Fruit fly (Drosophila melanogaster) whole organism, embryonic: ENCODE results near the gene HDAC4.
A peak's percentile ranks its signal among the peaks of the same experiment; 100 is the strongest.

Experiments used
- Ada2b ChIP-seq: fragments of 200-800 bp; sonication (Bioruptor generic); IDR thresholded peaks from 2 replicates; pipeline ENCODE4 v1.3.6; 2022; ENCODE audit warnings: missing biosample characterization, missing genetic modification characterization
- CG10209 ChIP-seq: fragments of 200-800 bp; sonication (Bioruptor generic); optimal IDR thresholded peaks from 3 replicates; lab custom pipeline; 2017; ENCODE audit warnings: missing biosample characterization, mild to moderate bottlenecking, missing genetic modification characterization, missing genetic modification reagents
- CG10543 ChIP-seq: fragments of 200-800 bp; sonication (Bioruptor generic); optimal IDR thresholded peaks from 3 replicates; lab custom pipeline; 2017; ENCODE audit warnings: missing biosample characterization, mild to moderate bottlenecking, missing genetic modification characterization, moderate library complexity
- CG14860 ChIP-seq: fragments of 200-800 bp; sonication (Bioruptor generic); IDR thresholded peaks from 3 replicates; pipeline ENCODE4 v1.3.6; 2022; ENCODE audit warnings: missing biosample characterization, missing genetic modification characterization; ENCODE audit not compliant: partially characterized antibody
- CG15073 ChIP-seq: fragments of 200-800 bp; sonication (Bioruptor generic); optimal IDR thresholded peaks from 2 replicates; lab custom pipeline; 2016; ENCODE audit warnings: missing biosample characterization, missing genetic modification characterization
- CG15514 ChIP-seq: fragments of 200-800 bp; sonication (Bioruptor generic); optimal IDR thresholded peaks from 3 replicates; lab custom pipeline; 2017; ENCODE audit warnings: missing biosample characterization, missing genetic modification characterization, mild to moderate bottlenecking, moderate library complexity, missing genetic modification reagents
- CG17802 ChIP-seq: fragments of 200-800 bp; sonication (Bioruptor generic); optimal IDR thresholded peaks from 2 replicates; lab custom pipeline; 2018; ENCODE audit warnings: missing biosample characterization, mild to moderate bottlenecking, missing genetic modification characterization, moderate library complexity
- CG18262 ChIP-seq: fragments of 200-800 bp; optimal IDR thresholded peaks from 3 replicates; lab custom pipeline; 2019; ENCODE audit warnings: missing biosample characterization, mild to moderate bottlenecking, missing genetic modification characterization, moderate library complexity
- CG18764 ChIP-seq: fragments of 200-800 bp; sonication (Bioruptor generic); optimal IDR thresholded peaks from 3 replicates; lab custom pipeline; 2016; ENCODE audit warnings: missing biosample characterization, missing genetic modification characterization
- CG2202 ChIP-seq: fragments of 200-800 bp; sonication (Bioruptor generic); optimal IDR thresholded peaks from 2 replicates; lab custom pipeline; 2018; ENCODE audit warnings: missing biosample characterization, mild to moderate bottlenecking, missing genetic modification characterization
- CG2712 ChIP-seq: fragments of 200-800 bp; optimal IDR thresholded peaks from 3 replicates; lab custom pipeline; 2019; ENCODE audit warnings: missing biosample characterization, mild to moderate bottlenecking, missing genetic modification characterization, moderate library complexity
- CG2875 ChIP-seq: fragments of 200-800 bp; sonication (Bioruptor generic); optimal IDR thresholded peaks from 2 replicates; lab custom pipeline; 2017; ENCODE audit warnings: missing biosample characterization, mild to moderate bottlenecking, missing genetic modification characterization, missing genetic modification reagents
- CG3163 ChIP-seq: fragments of 200-800 bp; sonication (Bioruptor generic); optimal IDR thresholded peaks from 3 replicates; lab custom pipeline; 2016; ENCODE audit warnings: missing biosample characterization, missing genetic modification characterization
- CG7928 ChIP-seq: fragments of 200-800 bp; sonication (Bioruptor generic); optimal IDR thresholded peaks from 2 replicates; lab custom pipeline; 2017; ENCODE audit warnings: missing biosample characterization, mild to moderate bottlenecking, missing genetic modification characterization
- CG8388 ChIP-seq: fragments of 200-800 bp; sonication (Bioruptor generic); optimal IDR thresholded peaks from 2 replicates; lab custom pipeline; 2019; ENCODE audit warnings: missing biosample characterization, mild to moderate bottlenecking, missing genetic modification characterization, moderate library complexity
- CG9437 ChIP-seq: fragments of 200-800 bp; sonication (Bioruptor generic); optimal IDR thresholded peaks from 2 replicates; lab custom pipeline; 2018; ENCODE audit warnings: missing biosample characterization, mild to moderate bottlenecking, missing genetic modification characterization
- CHES-1-like ChIP-seq: fragments of 200-800 bp; sonication (Bioruptor generic); optimal IDR thresholded peaks from 2 replicates; lab custom pipeline; 2016; ENCODE audit warnings: missing biosample characterization, missing genetic modification characterization
- CkIIα-i1 ChIP-seq: fragments of 200-800 bp; sonication (Bioruptor generic); IDR thresholded peaks from 2 replicates; pipeline ENCODE4 v1.3.6; 2022; ENCODE audit warnings: missing biosample characterization, missing genetic modification characterization
- Dek ChIP-seq: fragments of 200-800 bp; sonication (Bioruptor generic); optimal IDR thresholded peaks from 3 replicates; lab custom pipeline; 2019; ENCODE audit warnings: missing biosample characterization, mild to moderate bottlenecking, missing genetic modification characterization, moderate library complexity
- Dfd ChIP-seq, 2 experiments: fragments of >200 bp; optimal IDR thresholded peaks; 2 replicates each; lab custom pipeline; 2017; ENCODE audit warnings: missing biosample characterization in 2 of 2, missing genetic modification characterization in 2 of 2
- Doc3 ChIP-seq: fragments of 200-800 bp; sonication (Bioruptor generic); IDR thresholded peaks from 3 replicates; pipeline ENCODE4 v1.3.6; 2022; ENCODE audit warnings: missing biosample characterization, missing genetic modification characterization; ENCODE audit not compliant: partially characterized antibody
- Nf-YB ChIP-seq: fragments of 200-800 bp; sonication (Bioruptor generic); optimal IDR thresholded peaks from 3 replicates; lab custom pipeline; 2019; ENCODE audit warnings: missing biosample characterization, mild to moderate bottlenecking, missing genetic modification characterization, moderate library complexity
- Optix ChIP-seq: fragments of 200-800 bp; sonication (Bioruptor generic); IDR thresholded peaks from 3 replicates; pipeline ENCODE4 v1.3.6; 2022; ENCODE audit warnings: missing biosample characterization, missing genetic modification characterization
- Ravus ChIP-seq: fragments of 200-800 bp; sonication (Bioruptor generic); IDR thresholded peaks from 2 replicates; pipeline ENCODE4 v1.3.6; 2022; ENCODE audit warnings: missing biosample characterization, missing genetic modification characterization
- Side ChIP-seq: fragments of 200-800 bp; sonication (Bioruptor generic); optimal IDR thresholded peaks from 2 replicates; lab custom pipeline; 2016; ENCODE audit warnings: missing biosample characterization, missing genetic modification characterization
- Ssrp ChIP-seq: fragments of 200-800 bp; sonication (Bioruptor generic); optimal IDR thresholded peaks from 2 replicates; lab custom pipeline; 2018; ENCODE audit warnings: missing biosample characterization, mild to moderate bottlenecking, missing genetic modification characterization, moderate library complexity
- Tbp ChIP-seq: fragments of >200 bp; optimal IDR thresholded peaks from 2 replicates; lab custom pipeline; 2018; ENCODE audit warnings: missing biosample characterization, missing genetic modification characterization
- Trl ChIP-seq, 3 experiments: fragments of >200 bp in 2 of 3; fragments of 200-800 bp in 1 of 3; sonication (Bioruptor generic) in 1 of 3; optimal IDR thresholded peaks; 2 replicates in 1 of 3; 3 replicates in 2 of 3; lab custom pipeline; 2016 to 2017; ENCODE audit warnings: missing biosample characterization in 1 of 3, missing genetic modification characterization in 1 of 3
- bcd ChIP-seq: fragments of 200-800 bp; sonication (Bioruptor generic); optimal IDR thresholded peaks from 2 replicates; lab custom pipeline; 2017; ENCODE audit warnings: missing biosample characterization, mild to moderate bottlenecking, missing genetic modification characterization
- dpn ChIP-seq, 2 experiments: fragments of 200-800 bp; sonication (Bioruptor generic); optimal IDR thresholded peaks; 3 replicates each; lab custom pipeline; 2016; ENCODE audit warnings: missing biosample characterization in 2 of 2, missing genetic modification characterization in 2 of 2
- fd3F ChIP-seq: fragments of 200-800 bp; sonication (Bioruptor generic); optimal IDR thresholded peaks from 2 replicates; lab custom pipeline; 2018; ENCODE audit warnings: missing biosample characterization, mild to moderate bottlenecking, missing genetic modification characterization, moderate library complexity
- fu2 ChIP-seq: fragments of 200-800 bp; sonication (Bioruptor generic); optimal IDR thresholded peaks from 2 replicates; lab custom pipeline; 2016; ENCODE audit warnings: missing biosample characterization, missing genetic modification characterization
- gsb-n ChIP-seq: fragments of 200-800 bp; sonication (Bioruptor generic); optimal IDR thresholded peaks from 3 replicates; lab custom pipeline; 2018; ENCODE audit warnings: missing biosample characterization, mild to moderate bottlenecking, missing genetic modification characterization
- insv ChIP-seq, 2 experiments: fragments of 200-800 bp; sonication (Bioruptor generic); optimal IDR thresholded peaks; 3 replicates each; lab custom pipeline; 2016 to 2018; ENCODE audit warnings: missing biosample characterization in 2 of 2, missing genetic modification characterization in 2 of 2
- mirr ChIP-seq: fragments of 200-800 bp; sonication (Bioruptor generic); optimal IDR thresholded peaks from 3 replicates; lab custom pipeline; 2018; ENCODE audit warnings: missing biosample characterization, mild to moderate bottlenecking, missing genetic modification characterization
- nau ChIP-seq: fragments of 200-800 bp; sonication (Bioruptor generic); optimal IDR thresholded peaks from 3 replicates; lab custom pipeline; 2017; ENCODE audit warnings: missing biosample characterization, mild to moderate bottlenecking, missing genetic modification characterization, missing genetic modification reagents
- nerfin-1 ChIP-seq: fragments of 200-800 bp; sonication (Bioruptor generic); optimal IDR thresholded peaks from 3 replicates; lab custom pipeline; 2019; ENCODE audit warnings: missing biosample characterization, mild to moderate bottlenecking, missing genetic modification characterization, moderate library complexity
- onecut ChIP-seq: fragments of 200-800 bp; sonication (Bioruptor generic); IDR thresholded peaks from 2 replicates; pipeline ENCODE4 v1.3.6; 2022; ENCODE audit warnings: missing biosample characterization, missing genetic modification characterization
- pfk ChIP-seq: fragments of 200-800 bp; sonication (Bioruptor generic); optimal IDR thresholded peaks from 2 replicates; lab custom pipeline; 2018; ENCODE audit warnings: missing biosample characterization, mild to moderate bottlenecking, missing genetic modification characterization, moderate library complexity
- pita ChIP-seq: fragments of 200-800 bp; sonication (Bioruptor generic); optimal IDR thresholded peaks from 2 replicates; lab custom pipeline; 2017; ENCODE audit warnings: missing biosample characterization, mild to moderate bottlenecking, missing genetic modification characterization
- pum ChIP-seq: fragments of 200-800 bp; sonication (Bioruptor generic); optimal IDR thresholded peaks from 2 replicates; lab custom pipeline; 2016; ENCODE audit warnings: missing biosample characterization, missing genetic modification characterization
- sd ChIP-seq: fragments of 200-800 bp; sonication (Bioruptor generic); optimal IDR thresholded peaks from 3 replicates; lab custom pipeline; 2018; ENCODE audit warnings: missing biosample characterization, mild to moderate bottlenecking, missing genetic modification characterization, moderate library complexity
- sens ChIP-seq: fragments of 200-800 bp; sonication (Bioruptor generic); peaks from one replicate; lab custom pipeline; 2016; ENCODE audit warnings: missing biosample characterization, missing genetic modification characterization
- sisA ChIP-seq: fragments of 200-800 bp; sonication (Bioruptor generic); IDR thresholded peaks from 2 replicates; pipeline ENCODE4 v1.3.6; 2022; ENCODE audit warnings: missing biosample characterization, missing genetic modification characterization
- ssp ChIP-seq: fragments of 200-800 bp; sonication (Bioruptor generic); IDR thresholded peaks from 2 replicates; pipeline ENCODE4 v1.3.6; 2022; ENCODE audit warnings: missing biosample characterization, missing genetic modification characterization
- tup ChIP-seq: fragments of 200-800 bp; sonication (Bioruptor generic); optimal IDR thresholded peaks from 2 replicates; lab custom pipeline; 2016; ENCODE audit warnings: missing biosample characterization, mild to moderate bottlenecking, missing genetic modification characterization, moderate library complexity
- twi ChIP-seq: fragments of 200-800 bp; optimal IDR thresholded peaks from 2 replicates; lab custom pipeline; 2019; ENCODE audit warnings: missing biosample characterization, mild to moderate bottlenecking, missing genetic modification characterization, moderate library complexity
- wor ChIP-seq: fragments of 200-800 bp; sonication (Bioruptor generic); IDR thresholded peaks from 2 replicates; pipeline ENCODE4 v1.3.6; 2022; ENCODE audit warnings: missing biosample characterization, missing genetic modification characterization
- zfh1 ChIP-seq: fragments of 200-800 bp; sonication (Bioruptor generic); IDR thresholded peaks from 3 replicates; pipeline ENCODE4 v1.3.6; 2022; ENCODE audit warnings: missing biosample characterization, missing genetic modification characterization

HDAC4 gene

dm6 chrX:13251310-13251709, 34.1 kb downstream of the HDAC4 start (continued):
- TF ChIP-seq CG15073 (no peak), CG10209 (peak; percentile 71), insv (GFP tag; optimal IDR thresholded peaks at IDR 0.05; lab: Kevin White, UChicago) (no peak), CG2202 (peak; percentile 45), CG9437 (GFP tag; lab: Kevin White, UChicago) (peak; percentile 31), CG7928 (GFP tag; lab: Kevin White, UChicago) (peak; percentile 44), CkIIα-i1 (0 out of 2 replicates have a peak, but pooled peaks have one; percentile 29), Dfd (GFP tag; optimal IDR thresholded peaks at IDR 0.05; lab: Kevin White, UChicago) (no peak), CG17802 (peak; percentile 46), fd3F (peak; percentile 48), Trl (optimal IDR thresholded peaks at IDR 0.05; lab: Kevin White, UChicago) (no peak), Trl (GFP tag; optimal IDR thresholded peaks at IDR 0.05; lab: Kevin White, UChicago) (peak; percentile 86), Ada2b (GFP tag; lab: Robert Waterston, UW) (peak; percentile 81), CG3163 (GFP tag; lab: Kevin White, UChicago) (peak; percentile 58), pfk (no peak), CHES-1-like (peak; percentile 68), mirr (GFP tag; lab: Kevin White, UChicago) (no peak), Optix (GFP tag; lab: Robert Waterston, UW) (peak; percentile 85), CG10543 (GFP tag; lab: Kevin White, UChicago) (no peak), Tbp (GFP tag; lab: Kevin White, UChicago) (no peak), Side (GFP tag; lab: Kevin White, UChicago) (peak; percentile 92), CG14860 (GFP tag; lab: Robert Waterston, UW) (no peak), dpn (GFP tag; optimal IDR thresholded peaks at IDR 0.05; lab: Kevin White, UChicago) (peak; percentile 85 to 86), nerfin-1 (tag; lab: Kevin White, UChicago) (peak; percentile 74), CG18262 (tag; lab: Kevin White, UChicago) (peak; percentile 70), gsb-n (tag; lab: Kevin White, UChicago) (peak; percentile 46), bcd (GFP tag; lab: Kevin White, UChicago) (peak; percentile 77), CG2875 (GFP tag; lab: Kevin White, UChicago) (peak; percentile 68), Doc3 (GFP tag; lab: Robert Waterston, UW) (no peak)
- TF ChIP-seq, all 482 proteins: peak for 361

DNA sequence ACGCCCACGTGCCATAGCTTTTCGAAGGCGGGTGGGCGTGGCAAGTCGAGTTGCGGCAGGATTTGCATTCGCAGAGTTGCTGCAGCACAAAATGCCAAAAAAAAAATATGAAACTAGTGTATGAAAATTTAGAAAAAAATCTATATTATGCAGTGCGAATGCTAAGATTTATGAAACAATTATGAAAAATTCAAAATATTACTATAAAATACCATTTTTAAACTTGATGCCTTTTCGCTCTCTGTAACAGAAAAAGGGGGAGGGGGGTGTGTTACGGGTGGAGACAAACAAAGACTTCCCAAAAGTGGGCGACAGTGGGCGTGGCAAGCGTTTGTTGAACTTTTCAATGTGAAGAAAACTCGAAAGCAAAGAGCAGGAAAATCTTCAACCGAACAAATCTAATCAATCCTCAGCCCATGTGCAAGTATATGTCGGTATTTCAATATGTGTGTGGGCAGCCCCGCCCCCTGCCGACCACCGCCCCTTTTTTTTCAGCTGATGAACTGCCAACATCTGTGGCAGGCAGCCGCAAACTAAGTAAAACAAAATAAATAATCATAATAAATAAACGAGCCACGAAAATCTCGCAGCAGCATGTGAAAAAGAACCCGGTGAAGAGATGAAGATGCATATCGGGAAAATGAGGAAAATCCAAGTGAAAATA, 35.6 kb downstream of the HDAC4 start:
- peak; percentile 12; the same call in 1 of the 2 replicates for TF ChIP-seq wor (GFP tag; lab: Robert Waterston, UW)
- peak; percentile 1 for TF ChIP-seq nau
- no peak for TF ChIP-seq Nf-YB (GFP tag; lab: Kevin White, UChicago)
- TF ChIP-seq sd (tag; lab: Kevin White, UChicago), result no peak
- TF ChIP-seq CG8388 (GFP tag; lab: Kevin White, UChicago), result peak; percentile 22
- no peak for TF ChIP-seq pita (GFP tag; lab: Kevin White, UChicago)
- TF ChIP-seq CG15514 (GFP tag; lab: Kevin White, UChicago), result no peak
- no peak for TF ChIP-seq onecut
- TF ChIP-seq twi (tag; lab: Kevin White, UChicago), result peak; percentile 67
- no peak for TF ChIP-seq gsb-n (tag; lab: Kevin White, UChicago)
- TF ChIP-seq fu2 (GFP tag; lab: Kevin White, UChicago), result no peak
- peak; percentile 17; the same call in 1 of the 2 replicates for TF ChIP-seq sisA
- TF ChIP-seq CG2712, result peak; percentile 21
- TF ChIP-seq pum (GFP tag; lab: Kevin White, UChicago), result no peak
- TF ChIP-seq zfh1 (GFP tag; lab: Robert Waterston, UW), result 0 out of 3 replicates have a peak, but pooled peaks have one; percentile 7
- TF ChIP-seq Ssrp (tag; lab: Kevin White, UChicago), result peak; percentile 35
- TF ChIP-seq tup (GFP tag; lab: Kevin White, UChicago), result no peak
- TF ChIP-seq ssp (GFP tag; lab: Robert Waterston, UW), result 0 out of 2 replicates have a peak, but pooled peaks have one; percentile 17
- peak; percentile 74 for TF ChIP-seq sens (GFP tag; lab: Kevin White, UChicago)
- TF ChIP-seq Dek (tag; lab: Kevin White, UChicago), result no peak
- no peak for TF ChIP-seq CG18764 (GFP tag; lab: Kevin White, UChicago)
- TF ChIP-seq Ravus (GFP tag; lab: Robert Waterston, UW), result no peak
